Worm (Caenorhabditis elegans) whole organism, L4 larva: ENCODE measurements around the gene ncs-6.

Source experiments
- R02D3.7 ChIP-seq: fragments of 150-350 bp; sonication (generic microtip); optimal IDR thresholded peaks from 3 replicates; lab custom pipeline; 2014; ENCODE audit warnings: missing biosample characterization, missing genetic modification characterization
- ceh-62 ChIP-seq: sonication (generic microtip); optimal IDR thresholded peaks from 2 replicates; lab custom pipeline; 2017; ENCODE audit warnings: missing biosample characterization, missing genetic modification characterization
- ces-1 ChIP-seq: fragments of 150-350 bp; sonication (generic microtip); optimal IDR thresholded peaks from 4 replicates; lab custom pipeline; 2014; ENCODE audit warnings: missing biosample characterization, missing genetic modification reagents, missing genetic modification characterization
- nhr-28 ChIP-seq: fragments of 150-350 bp; optimal IDR thresholded peaks from 2 replicates; lab custom pipeline; 2014; ENCODE audit warnings: missing biosample characterization, missing genetic modification characterization
- nhr-76 ChIP-seq: fragments of 150-350 bp; optimal IDR thresholded peaks from 2 replicates; lab custom pipeline; 2014; ENCODE audit warnings: missing biosample characterization, missing genetic modification characterization
- unc-62 ChIP-seq, 3 experiments: fragments of 150-350 bp in 1 of 3; sonication (generic microtip); optimal IDR thresholded peaks in 2 of 3; peaks in 1 of 3; 1 replicate in 1 of 3; 2 replicates in 2 of 3; lab custom pipeline; 2014 to 2017; ENCODE audit warnings: missing biosample characterization in 3 of 3, missing genetic modification characterization in 3 of 3, missing genetic modification reagents in 3 of 3, missing genotype in 1 of 3

DNA sequence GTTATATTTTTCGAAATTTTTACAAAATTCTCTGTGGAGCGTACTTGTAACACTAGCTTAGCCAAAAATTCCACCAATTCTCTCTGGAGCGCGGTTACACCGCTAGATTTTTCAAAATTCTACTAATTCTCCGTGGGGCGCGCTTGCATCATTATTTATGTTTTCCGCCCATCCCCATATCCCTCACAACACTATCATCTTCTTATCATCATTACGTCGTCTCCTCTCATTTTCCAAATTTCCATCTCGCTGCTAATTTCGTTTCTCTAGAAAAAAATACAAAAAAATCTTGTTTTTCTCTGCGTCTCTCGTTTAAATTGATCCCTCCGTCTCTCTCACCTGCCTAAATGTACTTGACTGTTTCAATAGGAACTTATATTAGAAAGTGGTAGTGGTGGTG lies 27.0 kb upstream of the ncs-6 start:
- TF ChIP-seq unc-62 (GFP tag; optimal IDR thresholded peaks at IDR 0.05 in 1 of 2; lab: Kevin White, UChicago): no peak
- no peak for TF ChIP-seq unc-62 (tag; optimal IDR thresholded peaks at IDR 0.05; lab: Kevin White, UChicago)
- no peak for TF ChIP-seq R02D3.7 (tag; lab: Kevin White, UChicago)
- TF ChIP-seq ces-1: no peak
- TF ChIP-seq nhr-28 (tag; lab: Kevin White, UChicago): peak; percentile 1
- TF ChIP-seq nhr-76 (tag; lab: Kevin White, UChicago): no peak
- no peak for TF ChIP-seq ceh-62 (tag; lab: Kevin White, UChicago)
